Worm (Caenorhabditis elegans) whole organism, L1 larva: ENCODE data around the gene C38H2.2.

Source experiments
- F16B12.6 ChIP-seq: fragments of 150-350 bp; optimal IDR thresholded peaks from 2 replicates; lab custom pipeline; 2014; ENCODE audit warnings: missing biosample characterization, missing genetic modification characterization
- egl-27 ChIP-seq, 2 experiments: fragments of 150-350 bp in 1 of 2; sonication (generic microtip); optimal IDR thresholded peaks; 3 replicates each; lab custom pipeline; 2017 to 2018; ENCODE audit warnings: missing biosample characterization in 2 of 2, missing genetic modification characterization in 2 of 2, missing genetic modification reagents in 2 of 2
- fkh-10 ChIP-seq: sonication (generic microtip); optimal IDR thresholded peaks from 2 replicates; lab custom pipeline; 2017; ENCODE audit warnings: missing biosample characterization, missing genetic modification reagents, missing genetic modification characterization
- irx-1 ChIP-seq: sonication (generic microtip); optimal IDR thresholded peaks from 2 replicates; lab custom pipeline; 2016; ENCODE audit warnings: missing genetic modification characterization, missing compliant biosample characterization
- snpc-4 ChIP-seq: fragments of 150-350 bp; optimal IDR thresholded peaks from 2 replicates; lab custom pipeline; 2014; ENCODE audit warnings: missing biosample characterization, missing genetic modification characterization
- sox-4 ChIP-seq: sonication (generic microtip); optimal IDR thresholded peaks from 2 replicates; lab custom pipeline; 2016; ENCODE audit warnings: missing genetic modification characterization, missing compliant biosample characterization
- zag-1 ChIP-seq: fragments of 150-350 bp; optimal IDR thresholded peaks from 2 replicates; lab custom pipeline; 2014; ENCODE audit warnings: missing biosample characterization, missing genetic modification characterization

DNA sequence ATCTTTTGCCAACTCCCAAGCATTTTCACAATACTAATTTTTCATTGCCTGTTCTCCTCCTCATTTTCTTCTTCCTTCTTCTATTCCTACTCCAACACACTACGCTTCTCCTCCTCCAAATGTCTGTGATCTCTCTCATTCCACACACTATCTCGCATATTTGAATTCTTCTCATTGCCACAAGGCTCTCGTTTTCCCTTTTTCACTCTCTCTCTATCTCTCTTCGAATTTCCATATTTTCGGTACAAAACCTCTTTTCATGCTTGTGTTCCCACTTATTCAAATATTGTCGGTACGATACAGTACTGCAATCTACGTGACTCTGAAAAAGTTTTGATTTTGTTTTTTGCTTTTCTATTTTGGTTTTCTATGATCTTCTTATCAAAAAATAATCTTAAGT lies 933 bp upstream of the C38H2.2 start:
- TF ChIP-seq irx-1 (no peak), sox-4 (tag; lab: Kevin White, UChicago) (no peak), F16B12.6 (tag; lab: Kevin White, UChicago) (no peak), egl-27 (tag; optimal IDR thresholded peaks at IDR 0.05; lab: Kevin White, UChicago) (no peak), zag-1 (tag; lab: Kevin White, UChicago) (no peak), fkh-10 (GFP tag; lab: Kevin White, UChicago) (no peak), snpc-4 (tag; lab: Kevin White, UChicago) (no peak)
